Worm (Caenorhabditis elegans) whole organism, L2 larva: Measurements from ENCODE around the gene F36H12.9.

Source experiments
- aly-2 ChIP-seq: fragments of 150-350 bp; optimal IDR thresholded peaks from 2 replicates; lab custom pipeline; 2014; ENCODE audit warnings: missing biosample characterization, missing genetic modification characterization
- ama-1 ChIP-seq: fragments of 150-350 bp; optimal IDR thresholded peaks from 2 replicates; lab custom pipeline; 2018; ENCODE audit warnings: inconsistent platforms
- elt-3 ChIP-seq: sonication (generic microtip); optimal IDR thresholded peaks from 2 replicates; lab custom pipeline; 2017; ENCODE audit warnings: missing biosample characterization, missing genetic modification characterization
- lin-11 ChIP-seq: fragments of 150-350 bp; sonication (generic microtip); optimal IDR thresholded peaks from 2 replicates; lab custom pipeline; 2014; ENCODE audit warnings: missing biosample characterization, missing genetic modification characterization, inconsistent platforms, mixed read lengths
- lin-13 ChIP-seq: fragments of 150-350 bp; optimal IDR thresholded peaks from 2 replicates; lab custom pipeline; 2014; ENCODE audit warnings: missing biosample characterization, missing genetic modification reagents, missing genetic modification characterization
- mdl-1 ChIP-seq, 2 experiments: fragments of 150-350 bp in 1 of 2; sonication (generic microtip) in 1 of 2; optimal IDR thresholded peaks; 2 replicates each; lab custom pipeline; 2017; ENCODE audit warnings: missing biosample characterization in 2 of 2, missing genetic modification characterization in 2 of 2
- nhr-11 ChIP-seq: fragments of 150-350 bp; optimal IDR thresholded peaks from 2 replicates; lab custom pipeline; 2014; ENCODE audit warnings: missing biosample characterization, missing genetic modification characterization
- nhr-12 ChIP-seq: fragments of 150-350 bp; optimal IDR thresholded peaks from 2 replicates; lab custom pipeline; 2014; ENCODE audit warnings: missing biosample characterization, missing genetic modification characterization
- nhr-77 ChIP-seq: fragments of 150-350 bp; optimal IDR thresholded peaks from 2 replicates; lab custom pipeline; 2014; ENCODE audit warnings: missing biosample characterization, missing genetic modification characterization
- unc-62 ChIP-seq: fragments of 150-350 bp; optimal IDR thresholded peaks from 2 replicates; lab custom pipeline; 2014; ENCODE audit warnings: missing biosample characterization, missing genetic modification reagents, missing genetic modification characterization
- ztf-1 ChIP-seq: fragments of 200-800 bp; sonication (Bioruptor generic); conservative IDR thresholded peaks from 2 replicates; pipeline ENCODE4 v1.3.6; 2022; ENCODE audit warnings: missing genetic modification characterization, missing compliant biosample characterization

DNA sequence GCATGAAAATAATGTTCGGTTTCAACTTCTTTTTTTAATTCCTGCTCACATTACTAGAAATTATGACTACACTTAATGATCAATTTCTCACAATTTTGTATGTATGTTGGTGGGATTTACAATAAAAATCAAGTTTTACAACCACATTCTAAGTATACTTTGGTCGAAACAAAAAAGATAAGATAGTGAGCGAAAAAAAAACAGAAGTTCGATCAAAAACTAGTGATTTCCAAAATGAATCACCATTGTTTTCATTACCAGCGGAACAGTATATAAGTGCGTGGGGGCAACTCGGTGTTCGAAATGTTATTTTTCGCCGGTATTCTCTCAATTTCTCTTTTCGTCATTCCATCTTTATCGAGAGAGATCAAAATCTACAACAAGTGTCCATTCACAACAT lies 26.3 kb upstream of the F36H12.9 start, which contains the start of gene thn-5:
- TF ChIP-seq mdl-1 (tag; optimal IDR thresholded peaks at IDR 0.05; lab: Kevin White, UChicago) (no peak), nhr-12 (tag; lab: Kevin White, UChicago) (no peak), nhr-77 (tag; lab: Kevin White, UChicago) (no peak), nhr-11 (tag; lab: Kevin White, UChicago) (no peak), unc-62 (no peak), lin-13 (no peak), lin-11 (tag; lab: Kevin White, UChicago) (no peak), aly-2 (no peak), ztf-1 (GFP tag; lab: Robert Waterston, UW) (no peak), ama-1 (lab: Kevin White, UChicago) (no peak), elt-3 (tag; lab: Kevin White, UChicago) (no peak)
